Fruit fly (Drosophila melanogaster): ENCODE data around the gene ebo.

The ebo gene

dm6 chrX:521683-522082, 45.3 kb upstream of the ebo start:
- TF ChIP-seq Myc (optimal IDR thresholded peaks at IDR 0.05) (no peak), dmrt93B (GFP tag; optimal IDR thresholded peaks at IDR 0.05) (no peak), dsf (GFP tag; optimal IDR thresholded peaks at IDR 0.05; ENCODE audit: borderline replicate concordance) (no peak), brk (GFP tag; optimal IDR thresholded peaks at IDR 0.05) (no peak), rgr (GFP tag; optimal IDR thresholded peaks at IDR 0.05) (no peak)

dm6 chrX:520215-520861, 44.0 kb upstream of the ebo start:
- TF ChIP-seq dsf (GFP tag; optimal IDR thresholded peaks at IDR 0.05; ENCODE audit: borderline replicate concordance) (no peak), usp (GFP tag; optimal IDR thresholded peaks at IDR 0.05) (no peak), fru (GFP tag; optimal IDR thresholded peaks at IDR 0.05) (no peak), Jra (GFP tag; optimal IDR thresholded peaks at IDR 0.05) (no peak), tai (GFP tag; optimal IDR thresholded peaks at IDR 0.05) (no peak), Hnf4 (GFP tag; optimal IDR thresholded peaks at IDR 0.05) (no peak), Vsx2 (GFP tag; optimal IDR thresholded peaks at IDR 0.05; ENCODE audit: partially characterized antibody) (no peak), GATAd (GFP tag; optimal IDR thresholded peaks at IDR 0.05) (no peak)

dm6 chrX:518858-519257, 42.5 kb upstream of the ebo start:
- no peak for TF ChIP-seq Sp1 (GFP tag; optimal IDR thresholded peaks at IDR 0.05)
- TF ChIP-seq lola (GFP tag; optimal IDR thresholded peaks at IDR 0.05), result no peak
- TF ChIP-seq Hnf4 (GFP tag; optimal IDR thresholded peaks at IDR 0.05), result no peak
- no peak for TF ChIP-seq psq (GFP tag; optimal IDR thresholded peaks at IDR 0.05)

dm6 chrX:515676-516075, 39.3 kb upstream of the ebo start:
- TF ChIP-seq CG32264 (GFP tag; optimal IDR thresholded peaks at IDR 0.05) (no peak), Sp1 (GFP tag; optimal IDR thresholded peaks at IDR 0.05) (no peak), Myc (optimal IDR thresholded peaks at IDR 0.05) (no peak), foxo (GFP tag; optimal IDR thresholded peaks at IDR 0.05) (no peak), Hr83 (GFP tag; optimal IDR thresholded peaks at IDR 0.05; ENCODE audit: poor library complexity, severe bottlenecking) (no peak), brk (GFP tag; optimal IDR thresholded peaks at IDR 0.05) (no peak), N (GFP tag; optimal IDR thresholded peaks at IDR 0.05) (no peak), h (GFP tag; optimal IDR thresholded peaks at IDR 0.05) (no peak), fru (GFP tag; optimal IDR thresholded peaks at IDR 0.05) (no peak), Rel (GFP tag; optimal IDR thresholded peaks at IDR 0.05) (no peak), Rel (tag; optimal IDR thresholded peaks at IDR 0.05) (no peak), Jra (GFP tag; optimal IDR thresholded peaks at IDR 0.05) (no peak), dmrt93B (GFP tag; optimal IDR thresholded peaks at IDR 0.05) (no peak)

- TF ChIP-seq rgr (GFP tag; optimal IDR thresholded peaks at IDR 0.05) (no peak), GATAd (GFP tag; optimal IDR thresholded peaks at IDR 0.05) (no peak), Sp1 (GFP tag; optimal IDR thresholded peaks at IDR 0.05) (no peak), Hnf4 (GFP tag; optimal IDR thresholded peaks at IDR 0.05) (no peak), CrebA (GFP tag; optimal IDR thresholded peaks at IDR 0.05; ENCODE audit: borderline replicate concordance) (no peak), lola (GFP tag; optimal IDR thresholded peaks at IDR 0.05) (no peak), sv (GFP tag; optimal IDR thresholded peaks at IDR 0.05) (no peak), brk (GFP tag; optimal IDR thresholded peaks at IDR 0.05) (no peak), ey (GFP tag; optimal IDR thresholded peaks at IDR 0.05) (no peak)
Observed at dm6 chrX:512527-512926, 36.1 kb upstream of the ebo start.

dm6 chrX:510528-510927, 34.1 kb upstream of the ebo start:
- no peak for TF ChIP-seq Myc (optimal IDR thresholded peaks at IDR 0.05)
- TF ChIP-seq h (GFP tag; optimal IDR thresholded peaks at IDR 0.05), result no peak
- TF ChIP-seq Vsx2 (GFP tag; optimal IDR thresholded peaks at IDR 0.05; ENCODE audit: partially characterized antibody), result no peak
- TF ChIP-seq Hr78 (GFP tag; optimal IDR thresholded peaks at IDR 0.05), result no peak
- TF ChIP-seq Hnf4 (GFP tag; optimal IDR thresholded peaks at IDR 0.05), result peak; percentile 39
- TF ChIP-seq dmrt93B (GFP tag; optimal IDR thresholded peaks at IDR 0.05), result no peak
- TF ChIP-seq br (GFP tag; optimal IDR thresholded peaks at IDR 0.05), result peak; percentile 29
- TF ChIP-seq woc (GFP tag; optimal IDR thresholded peaks at IDR 0.05), result no peak
- TF ChIP-seq psq (GFP tag; optimal IDR thresholded peaks at IDR 0.05), result peak; percentile 16
- TF ChIP-seq Hr83 (GFP tag; optimal IDR thresholded peaks at IDR 0.05; ENCODE audit: poor library complexity, severe bottlenecking), result no peak
- TF ChIP-seq HLH106 (tag; optimal IDR thresholded peaks at IDR 0.05), result no peak
- TF ChIP-seq GATAd (GFP tag; optimal IDR thresholded peaks at IDR 0.05), result no peak
- TF ChIP-seq usp (GFP tag; optimal IDR thresholded peaks at IDR 0.05), result no peak
- no peak for TF ChIP-seq dsf (GFP tag; optimal IDR thresholded peaks at IDR 0.05; ENCODE audit: borderline replicate concordance)
- TF ChIP-seq CG32264 (GFP tag; optimal IDR thresholded peaks at IDR 0.05), result no peak
- TF ChIP-seq Rel (GFP tag; optimal IDR thresholded peaks at IDR 0.05), result no peak
- peak; percentile 54 for TF ChIP-seq Rel (tag; optimal IDR thresholded peaks at IDR 0.05)
- no peak for TF ChIP-seq fru (GFP tag; optimal IDR thresholded peaks at IDR 0.05)
